Worm (Caenorhabditis elegans) whole organism, L1 larva: ENCODE data around the gene gldi-7.

Experiments used
- C04F5.9 ChIP-seq: sonication (generic microtip); optimal IDR thresholded peaks from 2 replicates; lab custom pipeline; 2016; ENCODE audit warnings: missing genetic modification characterization, missing compliant biosample characterization
- C16A3.4 ChIP-seq: fragments of 150-350 bp; optimal IDR thresholded peaks from 2 replicates; lab custom pipeline; 2014; ENCODE audit warnings: missing biosample characterization, missing genetic modification characterization
- C34B4.2 ChIP-seq: sonication (generic microtip); optimal IDR thresholded peaks from 2 replicates; lab custom pipeline; 2017; ENCODE audit warnings: mild to moderate bottlenecking, missing genetic modification characterization, missing compliant biosample characterization
- F16B12.6 ChIP-seq: fragments of 150-350 bp; optimal IDR thresholded peaks from 2 replicates; lab custom pipeline; 2014; ENCODE audit warnings: missing biosample characterization, missing genetic modification characterization
- Y116A8C.19 ChIP-seq: sonication (generic microtip); optimal IDR thresholded peaks from 2 replicates; lab custom pipeline; 2016; ENCODE audit warnings: missing compliant biosample characterization, missing genetic modification characterization, borderline replicate concordance
- aha-1 ChIP-seq: fragments of 150-350 bp; optimal IDR thresholded peaks from 2 replicates; lab custom pipeline; 2014; ENCODE audit warnings: missing biosample characterization, missing genetic modification characterization
- ama-1 ChIP-seq: fragments of 150-350 bp; optimal IDR thresholded peaks from 2 replicates; lab custom pipeline; 2014
- ceh-63 ChIP-seq: fragments of 200-800 bp; sonication (Bioruptor generic); optimal IDR thresholded peaks from 2 replicates; lab custom pipeline; 2018; ENCODE audit warnings: mild to moderate bottlenecking, missing genetic modification characterization, missing compliant biosample characterization
- ceh-8 ChIP-seq: fragments of 200-800 bp; sonication (Bioruptor generic); optimal IDR thresholded peaks from 2 replicates; lab custom pipeline; 2018; ENCODE audit warnings: mild to moderate bottlenecking, missing genetic modification characterization, moderate library complexity, missing compliant biosample characterization
- ceh-88 ChIP-seq: fragments of 200-800 bp; sonication (Bioruptor generic); IDR thresholded peaks from 2 replicates; pipeline ENCODE4 v1.3.6; 2022; ENCODE audit warnings: missing genetic modification characterization, missing compliant biosample characterization
- ces-1 ChIP-seq: fragments of 150-350 bp; optimal IDR thresholded peaks from 2 replicates; lab custom pipeline; 2014; ENCODE audit warnings: missing biosample characterization, missing genetic modification reagents, missing genetic modification characterization
- dsc-1 ChIP-seq: sonication (generic microtip); optimal IDR thresholded peaks from 2 replicates; lab custom pipeline; 2016; ENCODE audit warnings: mild to moderate bottlenecking, missing genetic modification characterization, missing compliant biosample characterization
- efl-1 ChIP-seq, 4 experiments: fragments of 150-350 bp; optimal IDR thresholded peaks in 3 of 4; peaks in 1 of 4; 1 replicate in 1 of 4; 2 replicates in 3 of 4; lab custom pipeline; 2014; ENCODE audit warnings: missing biosample characterization in 2 of 4, missing genetic modification characterization in 2 of 4, missing genetic modification reagents in 2 of 4
- egl-13 ChIP-seq: sonication (generic microtip); optimal IDR thresholded peaks from 2 replicates; lab custom pipeline; 2016; ENCODE audit warnings: missing genotype, missing genetic modification reagents, missing genetic modification characterization, missing compliant biosample characterization
- egl-27 ChIP-seq, 2 experiments: fragments of 150-350 bp in 1 of 2; sonication (generic microtip); optimal IDR thresholded peaks; 3 replicates each; lab custom pipeline; 2017 to 2018; ENCODE audit warnings: missing biosample characterization in 2 of 2, missing genetic modification characterization in 2 of 2, missing genetic modification reagents in 2 of 2
- fkh-10 ChIP-seq: sonication (generic microtip); optimal IDR thresholded peaks from 2 replicates; lab custom pipeline; 2017; ENCODE audit warnings: missing biosample characterization, missing genetic modification reagents, missing genetic modification characterization
- grh-1 ChIP-seq: fragments of 200-800 bp; sonication (Bioruptor generic); IDR thresholded peaks from 2 replicates; pipeline ENCODE4 v1.3.6; 2022; ENCODE audit warnings: missing genetic modification reagents, missing genetic modification characterization, missing compliant biosample characterization
- hlh-17 ChIP-seq: fragments of 200-800 bp; sonication (Bioruptor generic); optimal IDR thresholded peaks from 2 replicates; lab custom pipeline; 2018; ENCODE audit warnings: missing genetic modification characterization, mild to moderate bottlenecking, missing compliant biosample characterization, moderate library complexity, borderline replicate concordance
- hlh-4 ChIP-seq: sonication (generic microtip); optimal IDR thresholded peaks from 2 replicates; lab custom pipeline; 2016; ENCODE audit warnings: mild to moderate bottlenecking, missing genetic modification characterization, missing compliant biosample characterization
- hpl-2 ChIP-seq: fragments of 150-350 bp; optimal IDR thresholded peaks from 2 replicates; lab custom pipeline; 2014; ENCODE audit warnings: missing biosample characterization, missing genetic modification reagents, missing genetic modification characterization
- irx-1 ChIP-seq: sonication (generic microtip); optimal IDR thresholded peaks from 2 replicates; lab custom pipeline; 2016; ENCODE audit warnings: missing genetic modification characterization, missing compliant biosample characterization
- lin-35 ChIP-seq, 2 experiments: fragments of 150-350 bp; optimal IDR thresholded peaks; 2 replicates each; lab custom pipeline; 2014; ENCODE audit warnings: missing biosample characterization in 2 of 2, missing genetic modification characterization in 2 of 2, missing genetic modification reagents in 2 of 2
- lsy-2 ChIP-seq, 2 experiments: fragments of 150-350 bp; optimal IDR thresholded peaks; 2 replicates each; lab custom pipeline; 2014; ENCODE audit warnings: missing biosample characterization in 2 of 2, missing genetic modification characterization in 2 of 2
- mab-9 ChIP-seq: fragments of 200-800 bp; sonication (Bioruptor generic); IDR thresholded peaks from 2 replicates; pipeline ENCODE4 v1.3.6; 2022; ENCODE audit warnings: missing genetic modification reagents, missing genetic modification characterization, missing compliant biosample characterization
- mdl-1 ChIP-seq, 2 experiments: fragments of 150-350 bp; optimal IDR thresholded peaks; 2 replicates each; lab custom pipeline; 2014 to 2017; ENCODE audit warnings: missing biosample characterization in 2 of 2, missing genetic modification characterization in 2 of 2, inconsistent platforms in 1 of 2
- mef-2 ChIP-seq: fragments of 150-350 bp; optimal IDR thresholded peaks from 2 replicates; lab custom pipeline; 2014; ENCODE audit warnings: missing biosample characterization, missing genetic modification characterization
- nhr-12 ChIP-seq: sonication (generic microtip); optimal IDR thresholded peaks from 2 replicates; lab custom pipeline; 2017; ENCODE audit warnings: missing biosample characterization, missing genetic modification characterization
- nhr-19 ChIP-seq: fragments of 200-800 bp; sonication (Bioruptor generic); conservative IDR thresholded peaks from 2 replicates; pipeline ENCODE4 v1.3.6; 2022; ENCODE audit warnings: missing genetic modification characterization, missing compliant biosample characterization
- nhr-20 ChIP-seq: sonication (generic microtip); optimal IDR thresholded peaks from 2 replicates; lab custom pipeline; 2016; ENCODE audit warnings: mild to moderate bottlenecking, missing genetic modification characterization, missing compliant biosample characterization
- nhr-237 ChIP-seq: fragments of 150-350 bp; optimal IDR thresholded peaks from 2 replicates; lab custom pipeline; 2014; ENCODE audit warnings: missing biosample characterization, missing genetic modification characterization
- nhr-47 ChIP-seq: sonication (generic microtip); optimal IDR thresholded peaks from 2 replicates; lab custom pipeline; 2016; ENCODE audit warnings: mild to moderate bottlenecking, missing genetic modification characterization, moderate library complexity, missing compliant biosample characterization
- nhr-71 ChIP-seq: sonication (generic microtip); optimal IDR thresholded peaks from 2 replicates; lab custom pipeline; 2016; ENCODE audit warnings: mild to moderate bottlenecking, missing genetic modification characterization, moderate library complexity, missing compliant biosample characterization
- nhr-77 ChIP-seq: fragments of 150-350 bp; optimal IDR thresholded peaks from 2 replicates; lab custom pipeline; 2014; ENCODE audit warnings: missing biosample characterization, missing genetic modification characterization
- nhr-84 ChIP-seq: sonication (generic microtip); optimal IDR thresholded peaks from 2 replicates; lab custom pipeline; 2017; ENCODE audit warnings: missing biosample characterization, missing genetic modification characterization
- pqm-1 ChIP-seq: sonication (generic microtip); optimal IDR thresholded peaks from 3 replicates; lab custom pipeline; 2017; ENCODE audit warnings: missing biosample characterization, missing genetic modification characterization
- sox-4 ChIP-seq: sonication (generic microtip); optimal IDR thresholded peaks from 2 replicates; lab custom pipeline; 2016; ENCODE audit warnings: missing genetic modification characterization, missing compliant biosample characterization
- sptf-1 ChIP-seq: fragments of 150-350 bp; optimal IDR thresholded peaks from 2 replicates; lab custom pipeline; 2014; ENCODE audit warnings: missing biosample characterization, missing genetic modification characterization
- sup-37 ChIP-seq: fragments of 200-800 bp; sonication (Bioruptor generic); optimal IDR thresholded peaks from 2 replicates; lab custom pipeline; 2018; ENCODE audit warnings: mild to moderate bottlenecking, missing genetic modification characterization, missing compliant biosample characterization
- swsn-7 ChIP-seq: sonication (generic microtip); optimal IDR thresholded peaks from 2 replicates; lab custom pipeline; 2016; ENCODE audit warnings: missing genetic modification characterization, missing compliant biosample characterization
- tbx-2 ChIP-seq: sonication (generic microtip); optimal IDR thresholded peaks from 2 replicates; lab custom pipeline; 2016; ENCODE audit warnings: missing genetic modification characterization, missing compliant biosample characterization
- unc-62 ChIP-seq: fragments of 150-350 bp; optimal IDR thresholded peaks from 2 replicates; lab custom pipeline; 2014; ENCODE audit warnings: missing biosample characterization, missing genetic modification reagents, missing genetic modification characterization
- unc-86 ChIP-seq: sonication (generic microtip); optimal IDR thresholded peaks from 2 replicates; lab custom pipeline; 2016; ENCODE audit warnings: missing genetic modification characterization, missing compliant biosample characterization
- unc-98 ChIP-seq: fragments of 200-800 bp; sonication (Bioruptor generic); IDR thresholded peaks from 2 replicates; pipeline ENCODE4 v1.3.6; 2022; ENCODE audit warnings: missing genetic modification characterization, missing compliant biosample characterization
- vab-15 ChIP-seq: sonication (generic microtip); optimal IDR thresholded peaks from 2 replicates; lab custom pipeline; 2017; ENCODE audit warnings: missing genotype, mild to moderate bottlenecking, missing genetic modification characterization, missing compliant biosample characterization
- zag-1 ChIP-seq: fragments of 150-350 bp; optimal IDR thresholded peaks from 2 replicates; lab custom pipeline; 2014; ENCODE audit warnings: missing biosample characterization, missing genetic modification characterization
- zip-4 ChIP-seq: fragments of 200-800 bp; sonication (Bioruptor generic); optimal IDR thresholded peaks from 2 replicates; lab custom pipeline; 2018; ENCODE audit warnings: mild to moderate bottlenecking, missing genetic modification characterization, moderate library complexity, missing compliant biosample characterization
- ztf-4 ChIP-seq: fragments of 150-350 bp; optimal IDR thresholded peaks from 2 replicates; lab custom pipeline; 2014; ENCODE audit warnings: missing biosample characterization, missing genetic modification characterization

The gldi-7 gene

DNA sequence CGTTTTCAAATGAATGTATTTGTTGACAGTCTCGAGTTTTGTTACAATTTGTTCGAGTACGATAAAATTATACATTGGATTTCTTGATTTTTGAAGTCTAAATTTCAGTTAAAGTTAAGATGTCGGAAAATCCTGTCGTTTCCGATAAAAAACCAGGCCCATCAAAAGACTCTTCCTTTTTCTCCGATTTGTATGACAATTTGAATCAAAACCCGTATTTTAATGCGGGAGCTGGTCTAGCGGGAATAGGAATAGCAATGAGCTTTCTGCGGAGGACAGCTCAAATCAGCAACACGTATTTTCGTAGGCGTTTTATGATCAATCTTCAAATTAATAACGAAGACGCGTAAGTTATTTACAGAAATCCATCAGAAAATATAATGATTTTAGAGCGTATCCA, 40.0 kb upstream of the gldi-7 start, which contains the start of gene bcs-1:
bcs-1 (plus strand) TSS at position 109 of the 400 bp plus-strand sequence.
- TF ChIP-seq egl-13 (tag; lab: Kevin White, UChicago) (no peak), nhr-47 (no peak), grh-1 (no peak), F16B12.6 (tag; lab: Kevin White, UChicago) (no peak), efl-1 (optimal IDR thresholded peaks at IDR 0.05; lab: Kevin White, UChicago) (no peak), efl-1 (GFP tag; optimal IDR thresholded peaks at IDR 0.05 in 1 of 2; lab: Kevin White, UChicago) (peak in 1 of 2 experiments; percentile 77), lsy-2 (tag; optimal IDR thresholded peaks at IDR 0.05; lab: Kevin White, UChicago) (peak in 1 of 2 experiments; percentile 53), pqm-1 (tag; lab: Kevin White, UChicago) (no peak), nhr-77 (tag; lab: Kevin White, UChicago) (no peak), nhr-19 (no peak), C04F5.9 (tag; lab: Kevin White, UChicago) (no peak), unc-62 (GFP tag; lab: Kevin White, UChicago) (no peak), hlh-4 (tag; lab: Kevin White, UChicago) (no peak)
- TF ChIP-seq, all 84 proteins: peak for 2

DNA sequence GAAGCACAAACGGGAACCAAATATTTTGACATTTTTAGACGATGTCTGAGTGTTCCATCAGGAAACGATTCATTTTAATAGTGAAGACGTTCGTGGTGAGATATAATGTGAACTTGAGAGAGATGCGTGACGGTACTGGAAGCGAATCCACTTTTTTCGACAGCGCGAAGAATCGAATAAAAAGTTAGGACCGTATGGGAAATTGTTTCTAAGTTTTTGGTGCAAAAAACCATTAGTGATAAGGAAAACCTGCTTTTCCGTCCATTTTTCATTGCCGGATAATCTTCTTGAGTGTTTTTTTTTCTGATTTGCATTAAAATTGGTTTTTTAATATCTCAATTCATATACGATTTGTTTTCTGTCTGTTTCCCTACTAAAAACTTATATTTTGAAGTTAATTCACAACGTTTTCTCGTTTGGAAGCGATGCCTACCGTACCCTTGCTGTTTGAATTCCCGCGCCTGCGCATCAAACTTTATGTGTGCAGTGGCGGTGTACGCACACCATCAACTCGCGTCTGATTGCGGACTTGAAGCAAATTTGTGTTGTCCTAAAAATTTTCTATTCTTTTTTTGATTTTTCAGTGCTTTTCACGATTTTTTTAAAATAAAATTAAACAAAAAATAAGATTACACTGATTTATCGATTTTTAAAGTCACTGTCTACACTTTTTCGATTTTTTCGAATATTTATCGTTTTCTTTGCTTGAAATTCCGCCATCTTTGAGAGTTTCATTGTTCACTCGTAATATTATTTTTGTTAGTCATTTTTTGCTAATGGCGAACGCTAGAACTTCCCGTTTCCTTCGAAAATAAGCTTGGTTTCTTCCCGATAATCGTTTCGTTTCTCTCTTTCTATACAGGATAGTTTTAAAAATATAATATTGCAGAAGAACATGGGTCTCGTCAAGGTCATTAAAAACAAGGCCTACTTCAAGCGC, 38.3 kb upstream of the gldi-7 start, which contains the start of the genes col-38 and rpl-5:
col-38 (minus strand) TSS at position 51 of the 940 bp plus-strand sequence.
rpl-5 (plus strand) TSS at position 890 of the 940 bp plus-strand sequence.
- TF ChIP-seq efl-1 (optimal IDR thresholded peaks at IDR 0.05; lab: Kevin White, UChicago) (peak; percentile 82 to 98), efl-1 (GFP tag; optimal IDR thresholded peaks at IDR 0.05 in 1 of 2; lab: Kevin White, UChicago) (peak; percentile 97 to 100), zip-4 (GFP tag; lab: Kevin White, UChicago) (peak; percentile 47), sptf-1 (tag; lab: Kevin White, UChicago) (no peak), vab-15 (tag; lab: Kevin White, UChicago) (peak; percentile 82), aha-1 (tag; lab: Kevin White, UChicago) (peak; percentile 59), dsc-1 (tag; lab: Kevin White, UChicago) (peak; percentile 82), C16A3.4 (tag; lab: Kevin White, UChicago) (peak; percentile 96), ztf-4 (tag; lab: Kevin White, UChicago) (peak; percentile 57), pqm-1 (tag; lab: Kevin White, UChicago) (no peak), unc-86 (peak; percentile 79), lin-35 (GFP tag; optimal IDR thresholded peaks at IDR 0.05; lab: Kevin White, UChicago) (peak; percentile 98 to 99), nhr-84 (tag; lab: Kevin White, UChicago) (no peak), nhr-20 (tag; lab: Kevin White, UChicago) (peak; percentile 95), mab-9 (GFP tag; lab: Robert Waterston, UW) (peak; percentile 52; the same call in 1 of the 2 replicates), ceh-88 (GFP tag; lab: Robert Waterston, UW) (peak; percentile 79), fkh-10 (GFP tag; lab: Kevin White, UChicago) (peak; percentile 72), irx-1 (tag; lab: Kevin White, UChicago) (peak; percentile 54), mdl-1 (tag; optimal IDR thresholded peaks at IDR 0.05; lab: Kevin White, UChicago) (peak in 1 of 2 experiments; percentile 85), nhr-71 (tag; lab: Kevin White, UChicago) (peak; percentile 94), C04F5.9 (tag; lab: Kevin White, UChicago) (peak; percentile 85), nhr-19 (peak; percentile 88), nhr-47 (peak; percentile 91), grh-1 (peak; percentile 75), ama-1 (lab: Kevin White, UChicago) (no peak), mef-2 (tag; lab: Kevin White, UChicago) (peak; percentile 29), ceh-8 (GFP tag; lab: Kevin White, UChicago) (peak; percentile 60), egl-27 (tag; optimal IDR thresholded peaks at IDR 0.05; lab: Kevin White, UChicago) (no peak), nhr-237 (peak; percentile 78), Y116A8C.19 (no peak), unc-98 (GFP tag; lab: Robert Waterston, UW) (no peak), ces-1 (GFP tag; lab: Kevin White, UChicago) (no peak), hpl-2 (GFP tag; lab: Kevin White, UChicago) (peak; percentile 45), tbx-2 (peak; percentile 91), sup-37 (GFP tag; lab: Kevin White, UChicago) (no peak), hlh-17 (GFP tag; lab: Kevin White, UChicago) (no peak), swsn-7 (peak; percentile 90), sox-4 (tag; lab: Kevin White, UChicago) (peak; percentile 30), ceh-63 (no peak), F16B12.6 (tag; lab: Kevin White, UChicago) (peak; percentile 98), C34B4.2 (tag; lab: Kevin White, UChicago) (no peak), nhr-12 (no peak), zag-1 (tag; lab: Kevin White, UChicago) (no peak)
